Worm (Caenorhabditis elegans): ENCODE measurements around the gene fozi-1.
A peak's percentile ranks its signal among the peaks of the same experiment; 100 is the strongest.

Gene fozi-1

ce11 chrIII:9326528-9326927 lies 44.9 kb downstream of the fozi-1 start:
- TF ChIP-seq unc-39 (tag; optimal IDR thresholded peaks at IDR 0.05) (no peak), flh-1 (GFP tag; optimal IDR thresholded peaks at IDR 0.05) (no peak), nhr-76 (tag; optimal IDR thresholded peaks at IDR 0.05) (no peak), mep-1 (tag; optimal IDR thresholded peaks at IDR 0.05) (no peak), lin-32 (GFP tag; optimal IDR thresholded peaks at IDR 0.05) (no peak), nhr-12 (tag; optimal IDR thresholded peaks at IDR 0.05) (no peak), nhr-2 (tag; optimal IDR thresholded peaks at IDR 0.05) (no peak)

- TF ChIP-seq pha-4 (tag; optimal IDR thresholded peaks at IDR 0.05), result no peak
- no peak for TF ChIP-seq elt-3 (tag; optimal IDR thresholded peaks at IDR 0.05)
- no peak for TF ChIP-seq nhr-28 (tag; optimal IDR thresholded peaks at IDR 0.05)
- no peak for TF ChIP-seq snpc-4 (tag; optimal IDR thresholded peaks at IDR 0.05)
- TF ChIP-seq hlh-1 (tag; optimal IDR thresholded peaks at IDR 0.05), result no peak
- no peak for TF ChIP-seq unc-62 (GFP tag; optimal IDR thresholded peaks at IDR 0.05)
- TF ChIP-seq lin-32 (GFP tag; optimal IDR thresholded peaks at IDR 0.05), result no peak
- TF ChIP-seq cnd-1 (tag; optimal IDR thresholded peaks at IDR 0.05), result no peak
- TF ChIP-seq drap-1 (GFP tag; optimal IDR thresholded peaks at IDR 0.05), result no peak
- no peak for TF ChIP-seq sem-2 (GFP tag; optimal IDR thresholded peaks at IDR 0.05)
- TF ChIP-seq unc-39 (tag; optimal IDR thresholded peaks at IDR 0.05), result no peak
- TF ChIP-seq blmp-1 (tag; optimal IDR thresholded peaks at IDR 0.05), result no peak
- no peak for TF ChIP-seq mls-2 (tag; optimal IDR thresholded peaks at IDR 0.05)
- no peak for TF ChIP-seq bed-3 (GFP tag; optimal IDR thresholded peaks at IDR 0.05)
- TF ChIP-seq ceh-83 (GFP tag; optimal IDR thresholded peaks at IDR 0.05), result no peak
- TF ChIP-seq unc-120 (tag; optimal IDR thresholded peaks at IDR 0.05; ENCODE audit: poor library complexity, severe bottlenecking), result no peak
- TF ChIP-seq mep-1 (tag; optimal IDR thresholded peaks at IDR 0.05), result no peak
- no peak for TF ChIP-seq ceh-43 (GFP tag; optimal IDR thresholded peaks at IDR 0.05)
Measured at ce11 chrIII:9327910-9328309, 46.3 kb downstream of the fozi-1 start.

- TF ChIP-seq hlh-1 (tag; optimal IDR thresholded peaks at IDR 0.05) (peak; percentile 76), nhr-28 (tag; optimal IDR thresholded peaks at IDR 0.05) (no peak), unc-62 (GFP tag; optimal IDR thresholded peaks at IDR 0.05) (peak; percentile 94)
Measured at ce11 chrIII:9328732-9329131, 47.2 kb downstream of the fozi-1 start.

ce11 chrIII:9329266-9329665 lies 47.7 kb downstream of the fozi-1 start, which contains the start of gene C40H1.3:
Gene C40H1.3 (minus strand): TSS chrIII:9329366.
- TF ChIP-seq drap-1 (GFP tag; optimal IDR thresholded peaks at IDR 0.05) (no peak), ztf-11 (tag; optimal IDR thresholded peaks at IDR 0.05) (no peak), unc-120 (tag; optimal IDR thresholded peaks at IDR 0.05; ENCODE audit: poor library complexity, severe bottlenecking) (no peak), mep-1 (tag; optimal IDR thresholded peaks at IDR 0.05) (no peak), tbx-8 (GFP tag; optimal IDR thresholded peaks at IDR 0.05) (no peak), ceh-43 (GFP tag; optimal IDR thresholded peaks at IDR 0.05) (no peak), nhr-12 (tag; optimal IDR thresholded peaks at IDR 0.05) (no peak), lin-13 (tag; optimal IDR thresholded peaks at IDR 0.05) (no peak)

ce11 chrIII:9329790-9330366 lies 48.3 kb downstream of the fozi-1 start, which contains the start of gene ttr-5:
Gene ttr-5 (plus strand): TSS chrIII:9330316.
- no peak for TF ChIP-seq sptf-1 (tag; optimal IDR thresholded peaks at IDR 0.05)
- no peak for TF ChIP-seq hlh-1 (tag; optimal IDR thresholded peaks at IDR 0.05)
- TF ChIP-seq zip-8 (tag; optimal IDR thresholded peaks at IDR 0.05), result no peak
- no peak for TF ChIP-seq nhr-76 (tag; optimal IDR thresholded peaks at IDR 0.05)
- TF ChIP-seq mls-2 (tag; optimal IDR thresholded peaks at IDR 0.05), result no peak
- no peak for TF ChIP-seq lsy-2 (tag; optimal IDR thresholded peaks at IDR 0.05)
- no peak for TF ChIP-seq snpc-4 (tag; optimal IDR thresholded peaks at IDR 0.05)
- no peak for TF ChIP-seq elt-1 (tag; optimal IDR thresholded peaks at IDR 0.05; ENCODE audit: borderline replicate concordance, insufficient read depth)
- TF ChIP-seq lin-13 (tag; optimal IDR thresholded peaks at IDR 0.05), result no peak
- TF ChIP-seq bed-3 (GFP tag; optimal IDR thresholded peaks at IDR 0.05), result no peak
- no peak for TF ChIP-seq cnd-1 (tag; optimal IDR thresholded peaks at IDR 0.05)

ce11 chrIII:9331084-9331564 lies 49.5 kb downstream of the fozi-1 start, which contains the start of gene ufc-1:
Gene ufc-1 (plus strand): TSS chrIII:9331514.
- TF ChIP-seq ces-1 (GFP tag; optimal IDR thresholded peaks at IDR 0.05), result peak; percentile 32
- TF ChIP-seq ceh-39 (tag; optimal IDR thresholded peaks at IDR 0.05), result no peak
